Worm (Caenorhabditis elegans) whole organism, young adult: ENCODE results near the gene cyp-13A4.

ENCODE experiments used
- C06A6.2 ChIP-seq: fragments of 200-800 bp; sonication (Bioruptor generic); conservative IDR thresholded peaks from 2 replicates; pipeline ENCODE4 v1.3.6; 2022; ENCODE audit warnings: missing genetic modification characterization, missing compliant biosample characterization
- F37B4.10 ChIP-seq: fragments of 200-800 bp; sonication (Bioruptor generic); IDR thresholded peaks from 2 replicates; pipeline ENCODE4 v1.3.6; 2022; ENCODE audit warnings: missing genetic modification characterization, missing compliant biosample characterization
- F52B5.7 ChIP-seq: sonication (generic microtip); optimal IDR thresholded peaks from 2 replicates; lab custom pipeline; 2016; ENCODE audit warnings: mild to moderate bottlenecking, missing genetic modification characterization, missing compliant biosample characterization
- F55B11.4 ChIP-seq: sonication (generic microtip); optimal IDR thresholded peaks from 2 replicates; lab custom pipeline; 2016; ENCODE audit warnings: missing compliant biosample characterization, missing genetic modification characterization, borderline replicate concordance; ENCODE audit not compliant: insufficient read depth
- Y95B8A.8 ChIP-seq: fragments of 200-800 bp; sonication (Bioruptor generic); IDR thresholded peaks from 2 replicates; pipeline ENCODE4 v1.3.6; 2022; ENCODE audit warnings: missing genetic modification reagents, missing genetic modification characterization, missing compliant biosample characterization
- athp-1 ChIP-seq: sonication (generic microtip); optimal IDR thresholded peaks from 2 replicates; lab custom pipeline; 2017; ENCODE audit warnings: mild to moderate bottlenecking, missing genetic modification characterization, missing compliant biosample characterization
- attf-6 ChIP-seq: fragments of 200-800 bp; sonication (Bioruptor generic); IDR thresholded peaks from 2 replicates; pipeline ENCODE4 v1.3.6; 2022; ENCODE audit warnings: missing genetic modification reagents, missing genetic modification characterization, missing compliant biosample characterization

DNA sequence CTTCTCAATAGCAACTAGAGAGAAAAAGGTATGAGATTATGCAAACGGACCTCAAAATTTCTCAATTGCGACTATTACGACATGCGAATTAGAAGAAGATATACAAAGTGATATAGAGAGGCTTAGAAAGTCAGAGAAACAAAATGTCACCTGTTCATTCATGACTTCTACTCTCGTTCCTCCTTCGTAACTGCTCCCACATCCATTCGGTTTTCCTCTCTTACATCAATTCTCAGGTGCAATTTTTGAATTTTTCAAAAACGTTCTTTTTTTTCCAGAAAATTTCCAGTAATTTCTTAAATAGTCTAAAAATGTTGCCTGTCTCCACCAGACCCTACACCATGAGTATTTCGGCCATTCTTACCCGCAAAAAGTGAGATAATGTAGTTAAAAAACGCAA is 32.8 kb downstream of the cyp-13A4 start:
- TF ChIP-seq athp-1 (tag; lab: Kevin White, UChicago) (no peak), F55B11.4 (tag; lab: Kevin White, UChicago) (no peak), attf-6 (no peak), F52B5.7 (tag; lab: Kevin White, UChicago) (no peak), C06A6.2 (GFP tag; lab: Robert Waterston, UW) (no peak), F37B4.10 (GFP tag; lab: Robert Waterston, UW) (no peak), Y95B8A.8 (GFP tag; lab: Robert Waterston, UW) (no peak)
